Fruit fly (Drosophila melanogaster): ENCODE data around the gene CG43295.
A peak's percentile ranks its signal among the peaks of the same experiment; 100 is the strongest.

DNA sequence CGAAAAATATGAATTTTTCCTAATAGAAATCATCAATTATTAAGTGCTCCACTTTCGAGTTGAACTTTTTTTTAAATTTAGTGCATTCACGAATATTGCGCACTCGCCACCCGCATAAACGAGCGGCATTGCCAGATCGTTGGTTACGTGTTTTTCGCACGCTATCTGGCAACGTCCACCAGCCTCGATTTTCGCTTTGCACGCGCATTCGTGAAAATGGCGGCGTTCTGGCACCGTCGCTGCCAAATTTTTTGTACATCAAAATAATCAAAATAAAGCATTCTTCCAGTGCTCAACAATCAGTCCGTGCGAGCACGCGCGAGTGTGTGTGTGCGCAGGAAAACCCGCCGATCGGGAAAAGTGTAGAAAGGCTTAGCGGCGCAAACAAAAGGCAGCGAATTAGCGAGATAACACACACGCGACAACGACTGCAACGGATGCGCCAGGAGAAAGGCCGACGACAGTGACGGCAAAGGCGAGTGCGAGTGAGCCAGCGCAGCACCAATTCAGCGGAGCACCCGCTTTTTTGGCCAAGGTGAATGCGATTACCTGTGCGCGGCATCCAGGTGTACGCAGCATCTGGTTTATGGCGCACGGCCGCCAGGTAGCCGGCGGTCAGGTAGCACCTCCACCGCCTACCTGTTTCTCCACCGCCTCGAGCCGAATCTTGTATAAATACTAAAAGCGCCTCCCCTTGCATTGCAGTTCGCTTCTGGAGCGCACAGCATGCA lies 8.1 kb downstream of the CG43295 start:
- peak; percentile 83 for TF ChIP-seq Crg-1 (GFP tag; optimal IDR thresholded peaks at IDR 0.05)
- no peak for TF ChIP-seq kay (GFP tag; ENCODE audit: borderline replicate concordance)
- TF ChIP-seq CG11617 (GFP tag; optimal IDR thresholded peaks at IDR 0.05), result peak; percentile 98
- TF ChIP-seq CG12768 (GFP tag; optimal IDR thresholded peaks at IDR 0.05), result peak; percentile 90
- TF ChIP-seq CG33017 (tag; optimal IDR thresholded peaks at IDR 0.05), result peak; percentile 79
- peak; percentile 91 for TF ChIP-seq tj (GFP tag; optimal IDR thresholded peaks at IDR 0.05)
- no peak for TF ChIP-seq toe (GFP tag; optimal IDR thresholded peaks at IDR 0.05)
- peak; percentile 83 for TF ChIP-seq CG14711 (tag; optimal IDR thresholded peaks at IDR 0.05)
- peak; percentile 88 for TF ChIP-seq cic (GFP tag; optimal IDR thresholded peaks at IDR 0.05)
- TF ChIP-seq CG1620 (GFP tag; optimal IDR thresholded peaks at IDR 0.05), result peak; percentile 81
